Worm (Caenorhabditis elegans) whole organism, L3 larva: ENCODE measurements around the gene nhr-211.

Experiments
- fkh-10 ChIP-seq: sonication (generic microtip); optimal IDR thresholded peaks from 2 replicates; lab custom pipeline; 2017; ENCODE audit warnings: missing biosample characterization, missing genetic modification reagents, missing genetic modification characterization
- nhr-11 ChIP-seq: fragments of 150-350 bp; optimal IDR thresholded peaks from 2 replicates; lab custom pipeline; 2014; ENCODE audit warnings: missing biosample characterization, missing genetic modification characterization
- nhr-237 ChIP-seq: fragments of 150-350 bp; optimal IDR thresholded peaks from 2 replicates; lab custom pipeline; 2014; ENCODE audit warnings: missing biosample characterization, missing genetic modification characterization

ce11 chrV:453569-453968, 33.2 kb upstream of the nhr-211 start, which contains the start of gene nhr-98:
- TF ChIP-seq nhr-237 (no peak), nhr-11 (tag; lab: Kevin White, UChicago) (no peak), fkh-10 (GFP tag; lab: Kevin White, UChicago) (no peak)
